Fruit fly (Drosophila melanogaster) Kc167 (cell line): Measurements from ENCODE around the gene Mcm10.

Experiments
- Myc ChIP-seq: fragments of >200 bp; optimal IDR thresholded peaks from 2 replicates; lab custom pipeline; 2017; ENCODE audit warnings: missing external identifiers
- psq ChIP-seq: fragments of >200 bp; optimal IDR thresholded peaks from 2 replicates; lab custom pipeline; 2017; ENCODE audit warnings: missing external identifiers
- ttk ChIP-seq: sonication (Bioruptor generic); optimal IDR thresholded peaks from 2 replicates; lab custom pipeline; 2017; ENCODE audit warnings: missing external identifiers

dm6 chr2L:21156156-21157040 lies 23.3 kb upstream of the Mcm10 start, which contains the start of the genes Mpp6 and E2f2:
- no peak for TF ChIP-seq ttk
- TF ChIP-seq Myc (lab: Kevin White, UChicago), result no peak
- peak; percentile 91 for TF ChIP-seq psq (lab: Kevin White, UChicago)
